Fruit fly (Drosophila melanogaster) whole organism, adult: ENCODE results near the gene Osi23.

Experiments used
- CG11617 ChIP-seq: fragments of 200-800 bp; sonication (Bioruptor generic); optimal IDR thresholded peaks from 2 replicates; lab custom pipeline; 2017; ENCODE audit warnings: mild to moderate bottlenecking, missing biosample characterization, missing genetic modification reagents, missing genetic modification characterization
- bab1 ChIP-seq: fragments of 200-800 bp; sonication (Bioruptor generic); optimal IDR thresholded peaks from 3 replicates; lab custom pipeline; 2019; ENCODE audit warnings: missing biosample characterization, mild to moderate bottlenecking, missing genetic modification characterization, moderate library complexity
- cic ChIP-seq: fragments of 200-800 bp; sonication (Bioruptor generic); optimal IDR thresholded peaks from 2 replicates; lab custom pipeline; 2017; ENCODE audit warnings: missing biosample characterization, mild to moderate bottlenecking, missing genetic modification characterization, moderate library complexity

Osi23 gene

DNA sequence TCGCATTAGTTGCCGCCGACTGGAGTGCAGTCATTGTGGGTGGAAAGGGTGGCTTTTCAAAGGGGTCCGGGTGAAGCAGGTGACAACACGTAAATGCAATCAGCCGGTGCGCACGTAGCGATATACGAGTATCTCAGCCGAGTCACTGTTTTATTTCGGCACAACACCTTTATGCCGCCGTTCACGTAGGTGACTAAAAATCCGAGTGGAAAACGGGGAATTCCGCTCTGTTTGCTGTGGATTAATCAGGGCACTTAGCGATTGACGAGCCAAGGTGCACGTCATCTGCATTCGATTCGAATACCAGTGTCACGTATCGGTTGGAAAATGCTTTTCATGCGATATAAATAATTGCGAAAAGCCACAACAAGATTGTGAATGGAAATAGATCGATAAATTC lies 38.4 kb downstream of the Osi23 start:
- peak; percentile 6 for TF ChIP-seq cic (GFP tag; lab: Kevin White, UChicago)
- peak; percentile 26 for TF ChIP-seq bab1 (GFP tag; lab: Kevin White, UChicago)
- TF ChIP-seq CG11617 (GFP tag; lab: Kevin White, UChicago), result no peak
